Fruit fly (Drosophila melanogaster) whole organism, embryonic: ENCODE data around the gene mRpS11.
A peak's percentile ranks its signal among the peaks of the same experiment; 100 is the strongest.

ENCODE experiments used
- Aef1 ChIP-seq: fragments of 200-800 bp; sonication (Bioruptor generic); IDR thresholded peaks from 3 replicates; pipeline ENCODE4 v1.3.6; 2022; ENCODE audit warnings: missing biosample characterization, missing genetic modification characterization
- Antp ChIP-seq: fragments of 200-800 bp; sonication (Bioruptor generic); optimal IDR thresholded peaks from 3 replicates; lab custom pipeline; 2016; ENCODE audit warnings: missing biosample characterization, missing genetic modification characterization
- Bgb ChIP-seq: fragments of 200-800 bp; sonication (Bioruptor generic); IDR thresholded peaks from 2 replicates; pipeline ENCODE4 v1.3.6; 2022; ENCODE audit warnings: missing biosample characterization, missing genetic modification characterization; ENCODE audit not compliant: partially characterized antibody
- Blimp-1 ChIP-seq: fragments of 200-800 bp; sonication (Bioruptor generic); optimal IDR thresholded peaks from 3 replicates; lab custom pipeline; 2018; ENCODE audit warnings: missing biosample characterization, missing genetic modification characterization, mild to moderate bottlenecking, moderate library complexity, missing genetic modification reagents
- BtbVII ChIP-seq: fragments of 200-800 bp; sonication (Bioruptor generic); optimal IDR thresholded peaks from 3 replicates; lab custom pipeline; 2017; ENCODE audit warnings: missing biosample characterization, mild to moderate bottlenecking, missing genetic modification characterization
- CG10267 ChIP-seq: fragments of 200-800 bp; sonication (Bioruptor generic); optimal IDR thresholded peaks from 2 replicates; lab custom pipeline; 2018; ENCODE audit warnings: missing biosample characterization, mild to moderate bottlenecking, missing genetic modification characterization, moderate library complexity
- CG10654 ChIP-seq: fragments of 200-800 bp; sonication (Bioruptor generic); optimal IDR thresholded peaks from 2 replicates; lab custom pipeline; 2016; ENCODE audit warnings: missing biosample characterization, missing genetic modification characterization
- CG10959 ChIP-seq: fragments of 200-800 bp; sonication (Bioruptor generic); IDR thresholded peaks from 2 replicates; pipeline ENCODE4 v1.3.6; 2022; ENCODE audit warnings: missing biosample characterization, missing genetic modification characterization
- CG10979 ChIP-seq: fragments of 200-800 bp; sonication (Bioruptor generic); optimal IDR thresholded peaks from 2 replicates; lab custom pipeline; 2018; ENCODE audit warnings: missing biosample characterization, mild to moderate bottlenecking, missing genetic modification characterization, moderate library complexity
- CG11247 ChIP-seq: fragments of 200-800 bp; sonication (Bioruptor generic); IDR thresholded peaks from 2 replicates; pipeline ENCODE4 v1.3.6; 2022; ENCODE audit warnings: missing biosample characterization, missing genetic modification characterization
- CG13296 ChIP-seq: fragments of 200-800 bp; sonication (Bioruptor generic); optimal IDR thresholded peaks from 3 replicates; lab custom pipeline; 2018; ENCODE audit warnings: missing biosample characterization, mild to moderate bottlenecking, missing genetic modification characterization
- CG13624 ChIP-seq: fragments of 200-800 bp; sonication (Bioruptor generic); optimal IDR thresholded peaks from 2 replicates; lab custom pipeline; 2016; ENCODE audit warnings: missing biosample characterization, missing genetic modification characterization
- CG1602 ChIP-seq: fragments of 200-800 bp; sonication (Bioruptor generic); optimal IDR thresholded peaks from 3 replicates; lab custom pipeline; 2016; ENCODE audit warnings: missing biosample characterization, missing genetic modification characterization
- CG30403 ChIP-seq: fragments of 200-800 bp; sonication (Bioruptor generic); optimal IDR thresholded peaks from 3 replicates; lab custom pipeline; 2016; ENCODE audit warnings: missing biosample characterization, missing genetic modification characterization
- CG33557 ChIP-seq: fragments of 200-800 bp; sonication (Bioruptor generic); optimal IDR thresholded peaks from 2 replicates; lab custom pipeline; 2019; ENCODE audit warnings: missing biosample characterization, mild to moderate bottlenecking, missing genetic modification characterization, moderate library complexity
- CG4707 ChIP-seq: fragments of 200-800 bp; sonication (Bioruptor generic); optimal IDR thresholded peaks from 2 replicates; lab custom pipeline; 2018; ENCODE audit warnings: missing biosample characterization, mild to moderate bottlenecking, missing genetic modification characterization, moderate library complexity
- CG5953 ChIP-seq: fragments of 200-800 bp; sonication (Bioruptor generic); IDR thresholded peaks from 2 replicates; pipeline ENCODE4 v1.3.6; 2022; ENCODE audit warnings: missing biosample characterization, missing genetic modification characterization
- CG8281 ChIP-seq: fragments of 200-800 bp; sonication (Bioruptor generic); optimal IDR thresholded peaks from 2 replicates; lab custom pipeline; 2018; ENCODE audit warnings: missing biosample characterization, mild to moderate bottlenecking, missing genetic modification characterization, moderate library complexity
- CG8290 ChIP-seq, 3 experiments: fragments of 200-800 bp; sonication (Bioruptor generic); optimal IDR thresholded peaks; 2 replicates each; lab custom pipeline; 2016 to 2019; ENCODE audit warnings: missing biosample characterization in 3 of 3, missing genetic modification characterization in 3 of 3, mild to moderate bottlenecking in 2 of 3, moderate library complexity in 1 of 3
- CG9727 ChIP-seq: fragments of 200-800 bp; sonication (Bioruptor generic); optimal IDR thresholded peaks from 3 replicates; lab custom pipeline; 2017; ENCODE audit warnings: missing biosample characterization, mild to moderate bottlenecking, missing genetic modification characterization
- CG9817 ChIP-seq: fragments of 200-800 bp; sonication (Bioruptor generic); optimal IDR thresholded peaks from 2 replicates; lab custom pipeline; 2018; ENCODE audit warnings: missing biosample characterization, mild to moderate bottlenecking, missing genetic modification characterization, moderate library complexity
- Dbx ChIP-seq: fragments of 200-800 bp; sonication (Bioruptor generic); IDR thresholded peaks from 3 replicates; pipeline ENCODE4 v1.3.6; 2022; ENCODE audit warnings: missing biosample characterization, missing genetic modification characterization
- Elba2 ChIP-seq: fragments of 200-800 bp; sonication (Bioruptor generic); optimal IDR thresholded peaks from 3 replicates; lab custom pipeline; 2016; ENCODE audit warnings: missing biosample characterization, missing genetic modification characterization
- HLHmδ ChIP-seq: fragments of 200-800 bp; sonication (Bioruptor generic); optimal IDR thresholded peaks from 2 replicates; lab custom pipeline; 2018; ENCODE audit warnings: missing biosample characterization, mild to moderate bottlenecking, missing genetic modification characterization, moderate library complexity
- Lhr ChIP-seq: fragments of 200-800 bp; sonication (Bioruptor generic); optimal IDR thresholded peaks from 3 replicates; lab custom pipeline; 2017; ENCODE audit warnings: mild to moderate bottlenecking, missing biosample characterization, missing genetic modification reagents, missing genetic modification characterization
- Lpt ChIP-seq: fragments of >200 bp; optimal IDR thresholded peaks from 2 replicates; lab custom pipeline; 2018; ENCODE audit warnings: missing biosample characterization, missing genetic modification characterization
- Max ChIP-seq: fragments of 200-800 bp; sonication (Bioruptor generic); optimal IDR thresholded peaks from 2 replicates; lab custom pipeline; 2016; ENCODE audit warnings: missing biosample characterization, mild to moderate bottlenecking, missing genetic modification characterization
- Meics ChIP-seq: fragments of 200-800 bp; sonication (Bioruptor generic); optimal IDR thresholded peaks from 2 replicates; lab custom pipeline; 2017; ENCODE audit warnings: missing biosample characterization, mild to moderate bottlenecking, missing genetic modification characterization
- Sry-δ ChIP-seq: fragments of 200-800 bp; sonication (Bioruptor generic); optimal IDR thresholded peaks from 2 replicates; lab custom pipeline; 2016; ENCODE audit warnings: missing biosample characterization, missing genetic modification characterization
- TFAM ChIP-seq: fragments of 200-800 bp; sonication (Bioruptor generic); optimal IDR thresholded peaks from 2 replicates; lab custom pipeline; 2017; ENCODE audit warnings: missing biosample characterization, missing genetic modification characterization, inconsistent platforms
- ab ChIP-seq: fragments of 200-800 bp; sonication (Bioruptor generic); optimal IDR thresholded peaks from 2 replicates; lab custom pipeline; 2016; ENCODE audit warnings: missing biosample characterization, missing genetic modification characterization
- caup ChIP-seq: fragments of 200-800 bp; sonication (Bioruptor generic); optimal IDR thresholded peaks from 3 replicates; lab custom pipeline; 2017; ENCODE audit warnings: missing biosample characterization, mild to moderate bottlenecking, missing genetic modification characterization, moderate library complexity; ENCODE audit not compliant: severe bottlenecking
- croc ChIP-seq: fragments of 200-800 bp; sonication (Bioruptor generic); conservative IDR thresholded peaks from 3 replicates; pipeline ENCODE4 v1.3.6; 2022; ENCODE audit warnings: missing biosample characterization, missing genetic modification characterization
- dan ChIP-seq: fragments of 200-800 bp; sonication (Bioruptor generic); IDR thresholded peaks from 2 replicates; pipeline ENCODE4 v1.3.6; 2022; ENCODE audit warnings: missing biosample characterization, missing genetic modification characterization
- dimm ChIP-seq: fragments of 200-800 bp; sonication (Bioruptor generic); IDR thresholded peaks from 2 replicates; pipeline ENCODE4 v1.3.6; 2022; ENCODE audit warnings: missing biosample characterization, missing genetic modification characterization
- dpn ChIP-seq, 2 experiments: fragments of 200-800 bp; sonication (Bioruptor generic); optimal IDR thresholded peaks; 3 replicates each; lab custom pipeline; 2016; ENCODE audit warnings: missing biosample characterization in 2 of 2, missing genetic modification characterization in 2 of 2
- gsb-n ChIP-seq: fragments of 200-800 bp; sonication (Bioruptor generic); optimal IDR thresholded peaks from 3 replicates; lab custom pipeline; 2018; ENCODE audit warnings: missing biosample characterization, mild to moderate bottlenecking, missing genetic modification characterization
- inv ChIP-seq: fragments of 200-800 bp; sonication (Bioruptor generic); IDR thresholded peaks from 2 replicates; pipeline ENCODE4 v1.3.6; 2022; ENCODE audit warnings: missing biosample characterization, missing genetic modification characterization; ENCODE audit not compliant: partially characterized antibody
- kay ChIP-seq: fragments of 200-800 bp; sonication (Bioruptor generic); optimal IDR thresholded peaks from 2 replicates; lab custom pipeline; 2016; ENCODE audit warnings: missing biosample characterization, missing genetic modification characterization
- lbe ChIP-seq: fragments of 200-800 bp; sonication (Bioruptor generic); optimal IDR thresholded peaks from 2 replicates; lab custom pipeline; 2016; ENCODE audit warnings: missing biosample characterization, mild to moderate bottlenecking, missing genetic modification characterization
- pan ChIP-seq, 4 experiments: fragments of >200 bp in 3 of 4; fragments of 200-800 bp in 1 of 4; sonication (Bioruptor generic) in 1 of 4; optimal IDR thresholded peaks in 3 of 4; IDR thresholded peaks in 1 of 4; 2 replicates each; pipeline versions ENCODE4 v1.3.6 to Lab custom; 2017 to 2022; ENCODE audit warnings: missing biosample characterization in 2 of 4, missing genetic modification characterization in 2 of 4, mixed read lengths in 1 of 4
- peb ChIP-seq: fragments of 200-800 bp; sonication (Bioruptor generic); IDR thresholded peaks from 2 replicates; pipeline ENCODE4 v1.3.6; 2022; ENCODE audit warnings: missing biosample characterization, missing genetic modification characterization
- pum ChIP-seq: fragments of 200-800 bp; sonication (Bioruptor generic); optimal IDR thresholded peaks from 2 replicates; lab custom pipeline; 2016; ENCODE audit warnings: missing biosample characterization, missing genetic modification characterization
- pzg ChIP-seq: fragments of 200-800 bp; sonication (Bioruptor generic); optimal IDR thresholded peaks from 3 replicates; lab custom pipeline; 2018; ENCODE audit warnings: missing biosample characterization, mild to moderate bottlenecking, missing genetic modification characterization, moderate library complexity
- repo ChIP-seq: fragments of 200-800 bp; sonication (Bioruptor generic); optimal IDR thresholded peaks from 2 replicates; lab custom pipeline; 2016; ENCODE audit warnings: missing biosample characterization, missing genetic modification characterization
- slbo ChIP-seq: fragments of 200-800 bp; sonication (Bioruptor generic); IDR thresholded peaks from 2 replicates; pipeline ENCODE4 v1.3.6; 2022; ENCODE audit warnings: missing biosample characterization, missing genetic modification characterization
- sna ChIP-seq: fragments of 200-800 bp; sonication (Bioruptor generic); IDR thresholded peaks from 2 replicates; pipeline ENCODE4 v1.3.6; 2022; ENCODE audit warnings: missing biosample characterization, missing genetic modification characterization; ENCODE audit not compliant: partially characterized antibody
- tx ChIP-seq: fragments of 200-800 bp; sonication (Bioruptor generic); optimal IDR thresholded peaks from 2 replicates; lab custom pipeline; 2016; ENCODE audit warnings: missing biosample characterization, missing genetic modification characterization

mRpS11 gene

DNA sequence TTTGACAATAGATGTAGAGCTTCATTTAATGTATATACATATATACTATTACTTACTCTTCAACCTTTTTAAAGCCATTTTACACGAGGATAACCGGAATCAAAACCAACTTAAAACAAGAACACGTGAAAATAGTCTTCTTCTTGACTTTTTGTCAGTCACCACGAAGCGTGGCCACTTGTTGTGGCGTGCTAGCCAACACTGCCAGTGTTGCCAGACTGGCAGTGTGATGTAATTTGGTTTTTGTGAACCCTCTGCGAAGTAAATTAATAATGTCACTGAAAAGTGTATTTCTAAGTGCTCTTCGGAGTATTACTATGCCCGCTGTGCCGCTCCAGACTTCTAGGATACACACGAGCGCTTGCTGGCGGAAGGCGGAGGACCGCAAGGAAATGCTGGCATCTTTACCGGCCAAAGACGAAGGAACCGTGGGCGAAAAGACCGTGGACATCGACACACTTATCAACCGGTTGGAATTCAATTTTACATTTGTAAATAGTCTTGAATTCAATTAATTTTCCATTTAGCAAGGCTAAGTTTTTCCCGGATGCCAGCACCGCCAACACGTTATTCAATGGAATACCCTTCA lies at the start of gene mRpS11, which contains the start of gene Ns1 (continued):
- TF ChIP-seq kay (GFP tag; lab: Kevin White, UChicago) (no peak), dpn (GFP tag; optimal IDR thresholded peaks at IDR 0.05; lab: Kevin White, UChicago) (peak; percentile 29 to 52), pzg (GFP tag; lab: Kevin White, UChicago) (peak; percentile 91), sna (0 out of 2 replicates have a peak, but pooled peaks have one; percentile 17), CG8281 (tag; lab: Kevin White, UChicago) (no peak), CG33557 (GFP tag; lab: Kevin White, UChicago) (no peak), CG13296 (GFP tag; lab: Kevin White, UChicago) (peak; percentile 29), Bgb (GFP tag; lab: Robert Waterston, UW) (peak; percentile 43; the same call in 1 of the 2 replicates), CG8290 (GFP tag; optimal IDR thresholded peaks at IDR 0.05; lab: Kevin White, UChicago) (no peak), CG8290 (tag; optimal IDR thresholded peaks at IDR 0.05; lab: Kevin White, UChicago) (peak in 1 of 2 experiments; percentile 72), Blimp-1 (GFP tag; lab: Kevin White, UChicago) (no peak), CG5953 (GFP tag; lab: Robert Waterston, UW) (no peak), CG4707 (no peak), caup (peak; percentile 54), Lpt (GFP tag; lab: Kevin White, UChicago) (no peak), CG11247 (GFP tag; lab: Robert Waterston, UW) (0 out of 2 replicates have a peak, but pooled peaks have one; percentile 30), dan (no peak), croc (GFP tag; lab: Robert Waterston, UW) (no peak), Sry-δ (peak; percentile 11), pan (optimal IDR thresholded peaks at IDR 0.05; lab: Kevin White, UChicago) (no peak), pan (GFP tag; optimal IDR thresholded peaks at IDR 0.05 in 1 of 2, IDR thresholded peaks at IDR 0.05 in 1 of 2) (no peak), repo (GFP tag; lab: Kevin White, UChicago) (no peak), CG13624 (peak; percentile 31), peb (GFP tag; lab: Robert Waterston, UW) (no peak), CG10267 (tag; lab: Kevin White, UChicago) (peak; percentile 95), Elba2 (no peak), Max (GFP tag; lab: Kevin White, UChicago) (peak; percentile 93), Aef1 (no peak), HLHmδ (GFP tag; lab: Kevin White, UChicago) (no peak), Antp (GFP tag; lab: Kevin White, UChicago) (peak; percentile 37), gsb-n (tag; lab: Kevin White, UChicago) (peak; percentile 30), dimm (GFP tag; lab: Robert Waterston, UW) (no peak), BtbVII (GFP tag; lab: Kevin White, UChicago) (no peak), inv (GFP tag; lab: Robert Waterston, UW) (no peak), Lhr (GFP tag; lab: Kevin White, UChicago) (no peak), CG10959 (GFP tag; lab: Robert Waterston, UW) (no peak), tx (GFP tag; lab: Kevin White, UChicago) (peak; percentile 33), CG30403 (GFP tag; lab: Kevin White, UChicago) (peak; percentile 51), slbo (GFP tag; lab: Robert Waterston, UW) (peak; percentile 58), CG10654 (GFP tag; lab: Kevin White, UChicago) (no peak), CG10979 (tag; lab: Kevin White, UChicago) (peak; percentile 15), Dbx (GFP tag; lab: Robert Waterston, UW) (peak; percentile 61; the same call in 2 of the 3 replicates), ab (GFP tag; lab: Kevin White, UChicago) (no peak), TFAM (GFP tag; lab: Kevin White, UChicago) (no peak), pum (GFP tag; lab: Kevin White, UChicago) (peak; percentile 23), CG1602 (peak; percentile 4), Meics (GFP tag; lab: Kevin White, UChicago) (peak; percentile 27), CG9817 (tag; lab: Kevin White, UChicago) (no peak), CG9727 (no peak), lbe (GFP tag; lab: Kevin White, UChicago) (no peak)
